Worm (Caenorhabditis elegans): ENCODE data around the gene clec-135.

clec-135 gene

ce11 chrII:4229106-4229708 is 29.4 kb downstream of the clec-135 start, which contains the start of gene C16A11.3:
Gene C16A11.3, plus strand, starts transcription at chrII:4229545.
- TF ChIP-seq alr-1 (tag; optimal IDR thresholded peaks at IDR 0.05; ENCODE audit: borderline replicate concordance): no peak
- TF ChIP-seq sup-37 (GFP tag; optimal IDR thresholded peaks at IDR 0.05): no peak
- TF ChIP-seq snpc-4 (tag; optimal IDR thresholded peaks at IDR 0.05): no peak
- no peak for TF ChIP-seq skn-1 (tag; optimal IDR thresholded peaks at IDR 0.05)
- TF ChIP-seq ceh-88 (GFP tag; IDR thresholded peaks at IDR 0.05): no peak
- TF ChIP-seq dsc-1 (tag; optimal IDR thresholded peaks at IDR 0.05): no peak
- no peak for TF ChIP-seq hlh-4 (tag; optimal IDR thresholded peaks at IDR 0.05)
- no peak for TF ChIP-seq irx-1 (tag; optimal IDR thresholded peaks at IDR 0.05)
- no peak for TF ChIP-seq ces-1 (GFP tag; optimal IDR thresholded peaks at IDR 0.05)
- TF ChIP-seq mef-2 (tag; optimal IDR thresholded peaks at IDR 0.05): no peak
- TF ChIP-seq hlh-17 (GFP tag; optimal IDR thresholded peaks at IDR 0.05; ENCODE audit: borderline replicate concordance): no peak
- TF ChIP-seq nhr-237 (tag; optimal IDR thresholded peaks at IDR 0.05): no peak
- TF ChIP-seq fkh-4 (tag; optimal IDR thresholded peaks at IDR 0.05; ENCODE audit: borderline replicate concordance): no peak
- no peak for TF ChIP-seq aly-2 (tag; optimal IDR thresholded peaks at IDR 0.05)
- TF ChIP-seq efl-3 (GFP tag; optimal IDR thresholded peaks at IDR 0.05): no peak

ce11 chrII:4228112-4228770 is 30.3 kb downstream of the clec-135 start:
- TF ChIP-seq fkh-8 (tag; optimal IDR thresholded peaks at IDR 0.05): no peak
- no peak for TF ChIP-seq tlp-1 (tag; optimal IDR thresholded peaks at IDR 0.05)
- TF ChIP-seq efl-1 (optimal IDR thresholded peaks at IDR 0.05): no peak
- TF ChIP-seq efl-1 (GFP tag; optimal IDR thresholded peaks at IDR 0.05 in 1 of 2): peak in 1 of 2 experiments; percentile 72
- no peak for TF ChIP-seq lir-3 (tag; optimal IDR thresholded peaks at IDR 0.05; ENCODE audit: poor library complexity)
- TF ChIP-seq aly-2 (tag; optimal IDR thresholded peaks at IDR 0.05): no peak
- TF ChIP-seq C04F5.9 (tag; optimal IDR thresholded peaks at IDR 0.05): no peak
- no peak for TF ChIP-seq nhr-77 (tag; optimal IDR thresholded peaks at IDR 0.05)
- no peak for TF ChIP-seq zip-4 (GFP tag; optimal IDR thresholded peaks at IDR 0.05)

- TF ChIP-seq blmp-1 (tag; optimal IDR thresholded peaks at IDR 0.05) (no peak), elt-2 (tag; optimal IDR thresholded peaks at IDR 0.05) (no peak), ets-5 (GFP tag; IDR thresholded peaks at IDR 0.05) (no peak), sptf-1 (tag; optimal IDR thresholded peaks at IDR 0.05) (no peak), nhr-237 (tag; optimal IDR thresholded peaks at IDR 0.05) (no peak), C16A3.4 (tag; optimal IDR thresholded peaks at IDR 0.05) (no peak), hpl-2 (GFP tag; optimal IDR thresholded peaks at IDR 0.05) (no peak), pag-3 (tag; optimal IDR thresholded peaks at IDR 0.05; ENCODE audit: borderline replicate concordance, insufficient read depth) (no peak), Y116A8C.19 (tag; optimal IDR thresholded peaks at IDR 0.05; ENCODE audit: borderline replicate concordance) (no peak), xbp-1 (tag; optimal IDR thresholded peaks at IDR 0.05) (no peak), nhr-20 (tag; optimal IDR thresholded peaks at IDR 0.05) (no peak), aly-2 (tag; optimal IDR thresholded peaks at IDR 0.05) (no peak), ama-1 (optimal IDR thresholded peaks at IDR 0.05) (no peak), ceh-90 (tag; optimal IDR thresholded peaks at IDR 0.05) (no peak)
Observed at ce11 chrII:4226598-4227096, 31.9 kb downstream of the clec-135 start, which contains the start of gene C16A11.4. Gene C16A11.4, plus strand, starts transcription at chrII:4227046.

ce11 chrII:4222983-4223382 is 35.6 kb downstream of the clec-135 start, which contains the start of gene C16A11.5:
Gene C16A11.5, plus strand, starts transcription at chrII:4223305.
- TF ChIP-seq efl-3 (GFP tag; optimal IDR thresholded peaks at IDR 0.05) (no peak), efl-1 (optimal IDR thresholded peaks at IDR 0.05) (no peak), efl-1 (GFP tag; optimal IDR thresholded peaks at IDR 0.05 in 1 of 2) (peak in 1 of 2 experiments; percentile 75), alr-1 (tag; optimal IDR thresholded peaks at IDR 0.05; ENCODE audit: borderline replicate concordance) (no peak), unc-30 (tag; optimal IDR thresholded peaks at IDR 0.05) (no peak), ama-1 (optimal IDR thresholded peaks at IDR 0.05) (no peak)

Measured in whole organism, L1 larva.